Worm (Caenorhabditis elegans): ENCODE results near the gene Y49F6B.20.
A peak's percentile ranks its signal among the peaks of the same experiment; 100 is the strongest.

Y49F6B.20 gene

DNA sequence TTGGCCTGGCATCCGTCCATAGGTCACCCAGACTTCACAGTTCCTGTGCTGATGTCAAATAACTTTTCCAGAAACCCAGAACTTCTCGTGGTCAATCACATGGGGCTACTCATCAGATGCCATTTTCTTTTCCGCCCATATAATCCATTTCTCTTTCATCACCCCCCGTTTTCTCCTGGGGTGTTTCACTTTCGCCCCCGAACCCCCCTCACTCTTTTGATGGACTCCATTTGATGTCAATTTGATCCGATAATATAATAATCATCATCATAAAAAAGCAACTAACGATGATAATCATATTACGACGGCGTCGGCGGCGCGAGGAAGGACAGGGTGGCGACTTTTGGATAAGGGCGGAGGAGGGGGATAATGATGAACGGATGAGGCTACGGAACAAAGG, 32.2 kb downstream of the Y49F6B.20 start:
- TF ChIP-seq blmp-1 (tag; optimal IDR thresholded peaks at IDR 0.05): peak; percentile 90
- no peak for TF ChIP-seq ces-1 (GFP tag; optimal IDR thresholded peaks at IDR 0.05)

DNA sequence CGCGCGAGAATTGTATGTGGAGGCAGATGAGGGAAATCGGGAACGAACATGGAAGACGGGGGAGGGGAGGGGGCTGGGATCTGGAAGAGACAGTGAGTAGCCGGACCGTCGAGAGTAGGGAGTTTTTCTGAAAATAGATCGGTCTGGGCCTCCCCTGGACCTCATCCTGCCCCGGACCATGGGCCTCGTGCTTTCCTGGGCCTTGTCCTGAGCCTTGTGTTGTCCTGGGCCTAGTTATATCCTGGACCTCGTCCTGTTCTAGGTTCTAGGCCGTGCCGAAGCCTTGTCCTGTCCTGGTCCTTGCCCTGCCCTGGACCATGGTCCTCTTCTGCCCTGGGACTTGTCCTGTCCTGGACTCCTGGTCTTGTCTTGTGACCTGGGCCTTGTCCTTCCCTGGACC, 33.1 kb downstream of the Y49F6B.20 start:
- TF ChIP-seq unc-120 (tag; optimal IDR thresholded peaks at IDR 0.05; ENCODE audit: poor library complexity, severe bottlenecking): no peak
- peak; percentile 33 for TF ChIP-seq ceh-83 (GFP tag; optimal IDR thresholded peaks at IDR 0.05)
- no peak for TF ChIP-seq ceh-39 (tag; optimal IDR thresholded peaks at IDR 0.05)
- TF ChIP-seq nhr-12 (tag; optimal IDR thresholded peaks at IDR 0.05): no peak

ce11 chrII:3436412-3436811, 34.0 kb downstream of the Y49F6B.20 start, which contains the start of gene skpo-2:
Gene skpo-2, minus strand, starts transcription at chrII:3436512.
- no peak for TF ChIP-seq lin-32 (GFP tag; optimal IDR thresholded peaks at IDR 0.05)
- no peak for TF ChIP-seq ham-2 (GFP tag; optimal IDR thresholded peaks at IDR 0.05)
- TF ChIP-seq unc-120 (tag; optimal IDR thresholded peaks at IDR 0.05; ENCODE audit: poor library complexity, severe bottlenecking): no peak
- TF ChIP-seq ztf-11 (tag; optimal IDR thresholded peaks at IDR 0.05): no peak
- no peak for TF ChIP-seq elt-3 (tag; optimal IDR thresholded peaks at IDR 0.05)
- TF ChIP-seq hlh-1 (tag; optimal IDR thresholded peaks at IDR 0.05): no peak
- TF ChIP-seq lsy-2 (tag; optimal IDR thresholded peaks at IDR 0.05): no peak
- TF ChIP-seq flh-1 (GFP tag; optimal IDR thresholded peaks at IDR 0.05): no peak
- no peak for TF ChIP-seq ceh-83 (GFP tag; optimal IDR thresholded peaks at IDR 0.05)
- no peak for TF ChIP-seq M03D4.4 (tag; optimal IDR thresholded peaks at IDR 0.05)
- TF ChIP-seq nhr-237 (tag; optimal IDR thresholded peaks at IDR 0.05): no peak

DNA sequence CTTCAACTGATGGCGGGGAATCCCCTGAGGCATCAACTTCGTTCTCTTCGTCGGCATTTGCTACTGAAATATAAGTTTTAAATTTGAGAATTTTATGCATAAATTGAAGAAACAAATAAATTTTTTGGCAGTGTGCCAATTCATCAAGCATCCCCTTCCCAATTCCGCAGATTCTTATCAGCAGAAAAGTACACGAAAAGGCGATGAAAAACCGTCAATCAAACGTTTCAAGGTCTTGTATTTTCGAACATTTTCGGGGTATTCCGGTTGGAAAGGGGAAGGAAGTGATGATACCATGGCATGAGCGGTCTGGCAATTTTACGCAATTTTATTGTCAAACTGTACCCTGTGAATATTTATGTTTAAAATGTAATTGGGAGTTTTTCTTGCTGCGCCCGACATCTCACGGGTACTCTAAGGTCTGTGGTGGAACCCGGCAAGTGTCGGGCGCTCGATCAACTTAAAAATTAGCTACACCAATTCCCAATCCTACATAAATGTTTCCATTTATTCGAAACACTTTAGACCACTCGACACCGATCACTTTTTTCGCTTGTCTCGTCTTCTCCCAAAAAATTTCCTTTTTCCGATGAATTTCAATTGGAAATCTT, 35.5 kb downstream of the Y49F6B.20 start:
- TF ChIP-seq flh-1 (GFP tag; optimal IDR thresholded peaks at IDR 0.05) (no peak), mep-1 (tag; optimal IDR thresholded peaks at IDR 0.05) (no peak), sem-2 (GFP tag; optimal IDR thresholded peaks at IDR 0.05) (no peak), zip-8 (tag; optimal IDR thresholded peaks at IDR 0.05) (no peak), nhr-76 (tag; optimal IDR thresholded peaks at IDR 0.05) (no peak), cnd-1 (tag; optimal IDR thresholded peaks at IDR 0.05) (no peak), lin-13 (tag; optimal IDR thresholded peaks at IDR 0.05) (no peak), ceh-43 (GFP tag; optimal IDR thresholded peaks at IDR 0.05) (no peak), elt-1 (tag; optimal IDR thresholded peaks at IDR 0.05; ENCODE audit: borderline replicate concordance, insufficient read depth) (no peak), blmp-1 (tag; optimal IDR thresholded peaks at IDR 0.05) (no peak), mls-2 (tag; optimal IDR thresholded peaks at IDR 0.05) (no peak), ztf-11 (tag; optimal IDR thresholded peaks at IDR 0.05) (no peak), nhr-2 (tag; optimal IDR thresholded peaks at IDR 0.05) (no peak), ham-2 (GFP tag; optimal IDR thresholded peaks at IDR 0.05) (no peak), nhr-28 (tag; optimal IDR thresholded peaks at IDR 0.05) (no peak), elt-3 (tag; optimal IDR thresholded peaks at IDR 0.05) (no peak), ceh-83 (GFP tag; optimal IDR thresholded peaks at IDR 0.05) (no peak), unc-39 (tag; optimal IDR thresholded peaks at IDR 0.05) (no peak), nhr-12 (tag; optimal IDR thresholded peaks at IDR 0.05) (no peak), snpc-4 (tag; optimal IDR thresholded peaks at IDR 0.05) (no peak)

ce11 chrII:3429400-3429799, 41.0 kb downstream of the Y49F6B.20 start, which contains the start of gene C16C8.18:
Gene C16C8.18, plus strand, starts transcription at chrII:3429700.
- TF ChIP-seq ztf-11 (tag; optimal IDR thresholded peaks at IDR 0.05) (no peak), ces-1 (GFP tag; optimal IDR thresholded peaks at IDR 0.05) (no peak), nhr-28 (tag; optimal IDR thresholded peaks at IDR 0.05) (no peak), mab-5 (tag; optimal IDR thresholded peaks at IDR 0.05) (no peak), ceh-83 (GFP tag; optimal IDR thresholded peaks at IDR 0.05) (no peak), cnd-1 (tag; optimal IDR thresholded peaks at IDR 0.05) (no peak), snpc-4 (tag; optimal IDR thresholded peaks at IDR 0.05) (no peak), lsy-2 (tag; optimal IDR thresholded peaks at IDR 0.05) (no peak), nhr-12 (tag; optimal IDR thresholded peaks at IDR 0.05) (no peak), mep-1 (tag; optimal IDR thresholded peaks at IDR 0.05) (no peak), elt-3 (tag; optimal IDR thresholded peaks at IDR 0.05) (no peak), blmp-1 (tag; optimal IDR thresholded peaks at IDR 0.05) (no peak), ceh-39 (tag; optimal IDR thresholded peaks at IDR 0.05) (no peak), drap-1 (GFP tag; optimal IDR thresholded peaks at IDR 0.05) (no peak), bed-3 (GFP tag; optimal IDR thresholded peaks at IDR 0.05) (no peak), mls-2 (tag; optimal IDR thresholded peaks at IDR 0.05) (no peak), lin-32 (GFP tag; optimal IDR thresholded peaks at IDR 0.05) (no peak), nhr-237 (tag; optimal IDR thresholded peaks at IDR 0.05) (no peak), nhr-76 (tag; optimal IDR thresholded peaks at IDR 0.05) (no peak)
